Worm (Caenorhabditis elegans) whole organism, early embryonic: ENCODE data around the gene npp-27.

Source experiments
- B0310.2 ChIP-seq: sonication (generic microtip); optimal IDR thresholded peaks from 2 replicates; lab custom pipeline; 2016; ENCODE audit warnings: mild to moderate bottlenecking, missing genetic modification characterization, missing compliant biosample characterization
- ama-1 ChIP-seq: fragments of 150-350 bp; optimal IDR thresholded peaks from 2 replicates; lab custom pipeline; 2014
- ceh-13 ChIP-seq: fragments of 200-800 bp; sonication (Bioruptor generic); optimal IDR thresholded peaks from 2 replicates; lab custom pipeline; 2018; ENCODE audit warnings: mild to moderate bottlenecking, missing genetic modification characterization, missing compliant biosample characterization
- hmbx-1 ChIP-seq: sonication (generic microtip); optimal IDR thresholded peaks from 2 replicates; lab custom pipeline; 2016; ENCODE audit warnings: mild to moderate bottlenecking, missing genetic modification characterization, missing compliant biosample characterization
- sea-1 ChIP-seq: fragments of 200-800 bp; sonication (Bioruptor generic); conservative IDR thresholded peaks from 2 replicates; pipeline ENCODE4 v1.3.6; 2022; ENCODE audit warnings: missing genetic modification characterization, missing compliant biosample characterization
- tbx-11 ChIP-seq: fragments of 200-800 bp; sonication (Bioruptor generic); IDR thresholded peaks from 2 replicates; pipeline ENCODE4 v1.3.6; 2022; ENCODE audit warnings: missing genetic modification characterization, missing compliant biosample characterization

The npp-27 gene

ce11 chrIV:7868607-7869006 lies 41.4 kb downstream of the npp-27 start, which contains the start of gene flp-10:
TSS of gene flp-10 (plus strand) at chrIV:7868907.
- TF ChIP-seq hmbx-1 (tag; lab: Kevin White, UChicago) (no peak), sea-1 (GFP tag; lab: Robert Waterston, UW) (no peak), tbx-11 (GFP tag; lab: Robert Waterston, UW) (no peak), ceh-13 (no peak), ama-1 (no peak), B0310.2 (tag; lab: Kevin White, UChicago) (no peak)
